Fruit fly (Drosophila melanogaster) whole organism, adult: Measurements from ENCODE around the gene CG13082.

Source experiments
- CG11617 ChIP-seq: fragments of 200-800 bp; sonication (Bioruptor generic); optimal IDR thresholded peaks from 2 replicates; lab custom pipeline; 2017; ENCODE audit warnings: mild to moderate bottlenecking, missing biosample characterization, missing genetic modification reagents, missing genetic modification characterization
- CG12768 ChIP-seq: fragments of 200-800 bp; sonication (Bioruptor generic); optimal IDR thresholded peaks from 2 replicates; lab custom pipeline; 2017; ENCODE audit warnings: missing biosample characterization, missing genetic modification characterization, mild to moderate bottlenecking, moderate library complexity, missing genetic modification reagents
- CG14711 ChIP-seq: fragments of 200-800 bp; sonication (Bioruptor generic); optimal IDR thresholded peaks from 2 replicates; lab custom pipeline; 2018; ENCODE audit warnings: missing biosample characterization, mild to moderate bottlenecking, missing genetic modification characterization, moderate library complexity
- CG33017 ChIP-seq: fragments of 200-800 bp; sonication (Bioruptor generic); optimal IDR thresholded peaks from 2 replicates; lab custom pipeline; 2018; ENCODE audit warnings: missing biosample characterization, mild to moderate bottlenecking, missing genetic modification characterization, moderate library complexity
- CG7045 ChIP-seq: fragments of 200-800 bp; sonication (Bioruptor generic); optimal IDR thresholded peaks from 2 replicates; lab custom pipeline; 2017; ENCODE audit warnings: missing biosample characterization, mild to moderate bottlenecking, missing genetic modification characterization
- CG7101 ChIP-seq: fragments of 200-800 bp; sonication (Bioruptor generic); optimal IDR thresholded peaks from 2 replicates; lab custom pipeline; 2018; ENCODE audit warnings: missing biosample characterization, mild to moderate bottlenecking, missing genetic modification characterization, moderate library complexity
- Mnt ChIP-seq: fragments of 200-800 bp; sonication (Bioruptor generic); optimal IDR thresholded peaks from 2 replicates; lab custom pipeline; 2016; ENCODE audit warnings: missing biosample characterization, mild to moderate bottlenecking, missing genetic modification characterization
- bab1 ChIP-seq: fragments of 200-800 bp; sonication (Bioruptor generic); optimal IDR thresholded peaks from 3 replicates; lab custom pipeline; 2019; ENCODE audit warnings: missing biosample characterization, mild to moderate bottlenecking, missing genetic modification characterization, moderate library complexity
- cic ChIP-seq: fragments of 200-800 bp; sonication (Bioruptor generic); optimal IDR thresholded peaks from 2 replicates; lab custom pipeline; 2017; ENCODE audit warnings: missing biosample characterization, mild to moderate bottlenecking, missing genetic modification characterization, moderate library complexity
- cnc ChIP-seq, 2 experiments: fragments of >200 bp; optimal IDR thresholded peaks; 2 replicates each; lab custom pipeline; 2017
- kay ChIP-seq: fragments of 200-800 bp; sonication (Bioruptor generic); peaks from one replicate; lab custom pipeline; 2016; ENCODE audit warnings: missing biosample characterization, missing genetic modification characterization, borderline replicate concordance
- pad ChIP-seq: fragments of 200-800 bp; sonication (Bioruptor generic); optimal IDR thresholded peaks from 3 replicates; lab custom pipeline; 2017; ENCODE audit warnings: missing biosample characterization, missing genetic modification characterization, mild to moderate bottlenecking, moderate library complexity, missing genetic modification reagents
- tj ChIP-seq: fragments of 200-800 bp; sonication (Bioruptor generic); optimal IDR thresholded peaks from 3 replicates; lab custom pipeline; 2017; ENCODE audit warnings: missing biosample characterization, mild to moderate bottlenecking, missing genetic modification characterization, moderate library complexity
- toe ChIP-seq: fragments of 200-800 bp; sonication (Bioruptor generic); optimal IDR thresholded peaks from 2 replicates; lab custom pipeline; 2016; ENCODE audit warnings: missing biosample characterization, missing genetic modification characterization

DNA sequence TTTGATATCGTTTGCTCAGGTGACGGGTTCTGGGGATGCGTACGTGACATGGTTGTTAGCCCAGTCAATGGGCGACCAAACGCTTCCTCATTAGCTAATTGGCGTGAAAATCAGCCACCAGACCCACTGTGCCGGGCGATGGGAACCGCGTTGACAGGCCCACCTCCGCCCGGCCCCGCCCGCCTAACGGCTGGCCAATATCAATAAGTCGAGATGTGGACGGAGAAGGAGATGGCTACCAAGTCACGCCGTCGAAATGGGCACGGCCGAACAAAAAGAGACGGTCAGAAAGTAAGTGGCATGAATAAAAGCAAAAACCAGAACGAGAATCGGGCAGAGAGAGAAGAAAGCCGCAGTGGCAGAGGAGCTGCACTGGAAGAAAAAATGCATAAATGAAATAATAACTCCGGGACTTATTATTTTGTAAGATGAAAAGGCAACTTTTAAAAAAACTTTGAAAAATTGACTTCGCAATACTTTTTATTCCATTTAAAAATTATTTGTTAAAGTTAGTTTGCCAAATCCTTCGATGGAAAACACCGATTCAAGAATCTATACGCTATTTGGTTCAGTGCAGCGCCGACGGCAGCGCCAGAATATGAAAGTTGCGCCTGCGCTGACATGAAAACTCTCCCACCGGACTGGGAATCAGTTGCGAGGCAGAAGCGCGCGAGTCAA lies at the start of gene CG13082:
- no peak for TF ChIP-seq Mnt
- no peak for TF ChIP-seq CG7045 (GFP tag; lab: Kevin White, UChicago)
- no peak for TF ChIP-seq CG14711 (tag; lab: Kevin White, UChicago)
- no peak for TF ChIP-seq toe (GFP tag; lab: Kevin White, UChicago)
- no peak for TF ChIP-seq bab1 (GFP tag; lab: Kevin White, UChicago)
- no peak for TF ChIP-seq CG7101 (tag; lab: Kevin White, UChicago)
- TF ChIP-seq pad (GFP tag; lab: Kevin White, UChicago), result no peak
- TF ChIP-seq tj (GFP tag; lab: Kevin White, UChicago), result no peak
- no peak for TF ChIP-seq kay (GFP tag; lab: Kevin White, UChicago)
- no peak for TF ChIP-seq cic
- TF ChIP-seq CG12768 (GFP tag; lab: Kevin White, UChicago), result no peak
- no peak for TF ChIP-seq CG33017 (tag; lab: Kevin White, UChicago)
- no peak for TF ChIP-seq CG11617
- no peak for TF ChIP-seq cnc (optimal IDR thresholded peaks at IDR 0.05; lab: Kevin White, UChicago)
